1 fruit fly cellular context compared by ENCODE assay signal in the genomic region with DNA sequence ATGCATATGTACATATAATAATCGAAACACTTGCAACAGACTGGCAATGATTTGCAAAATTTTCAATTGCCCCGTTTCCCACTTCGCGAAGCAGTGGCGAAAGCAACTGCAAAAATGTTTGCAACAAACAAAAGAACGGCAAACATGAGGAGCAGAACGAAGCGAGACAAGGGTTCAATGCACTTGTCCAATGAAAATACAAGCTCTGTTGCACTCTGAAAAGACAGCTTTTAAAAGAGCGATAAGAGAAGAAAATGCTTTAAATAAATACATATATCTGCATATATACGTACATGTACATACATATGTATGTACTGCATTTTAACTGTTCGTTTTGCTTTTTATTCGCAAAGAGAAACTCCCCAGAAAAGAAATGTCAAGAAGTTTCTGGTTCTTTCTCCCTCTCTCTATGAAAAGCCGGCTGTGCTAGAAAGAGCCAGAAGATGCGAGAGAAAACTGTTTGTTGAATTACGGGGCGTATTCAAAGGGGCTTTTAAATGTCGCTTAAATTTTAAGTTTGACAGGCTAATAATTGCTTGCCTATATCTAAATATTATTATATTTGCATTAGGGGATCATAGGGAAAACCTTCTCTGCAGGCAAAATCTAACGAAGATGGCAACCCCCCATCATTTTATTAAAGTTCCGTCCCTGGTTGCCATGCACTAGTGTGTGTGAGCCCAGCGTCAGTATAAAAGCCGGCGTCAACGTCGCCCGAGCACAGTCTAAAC.
TF ChIP-seq lines count a peak whose summit lies in the region.

Gene Hsp27 (plus strand): TSS at position 719 of the 731 bp plus-strand sequence.

TF ChIP-seq in whole organism, embryonic, 481 proteins besides CTCF, POLR2A, EP300 and RAD21 (continued from another document and continues in another):
- peak; percentile 92 for TF ChIP-seq CG12769 (tag; optimal IDR thresholded peaks at IDR 0.05; lab: Kevin White, UChicago)
- TF ChIP-seq ro (GFP tag; IDR thresholded peaks at IDR 0.05; lab: Robert Waterston, UW) = peak; percentile 96
- TF ChIP-seq rib (GFP tag; IDR thresholded peaks at IDR 0.05; lab: Robert Waterston, UW) = peak; percentile 96
- TF ChIP-seq CG1603 (tag; optimal IDR thresholded peaks at IDR 0.05; lab: Kevin White, UChicago) = peak; percentile 96
- peak; percentile 97 for TF ChIP-seq cwo (GFP tag; optimal IDR thresholded peaks at IDR 0.05; lab: Kevin White, UChicago)
- no peak for TF ChIP-seq HLHmδ (GFP tag; optimal IDR thresholded peaks at IDR 0.05; lab: Kevin White, UChicago)
- TF ChIP-seq CG3281 (GFP tag; optimal IDR thresholded peaks at IDR 0.05; lab: Kevin White, UChicago) = peak; percentile 97
- peak; percentile 98 for TF ChIP-seq Aef1 (GFP tag; IDR thresholded peaks at IDR 0.05; lab: Robert Waterston, UW)
- peak; percentile 96 for TF ChIP-seq MBD-R2 (GFP tag; IDR thresholded peaks at IDR 0.05; lab: Robert Waterston, UW)
- peak; percentile 99 for TF ChIP-seq Rx (GFP tag; IDR thresholded peaks at IDR 0.05; lab: Robert Waterston, UW)
- peak; percentile 74 for TF ChIP-seq Atf3 (GFP tag; optimal IDR thresholded peaks at IDR 0.05; lab: Kevin White, UChicago)
- peak; percentile 62 for TF ChIP-seq dm (GFP tag; optimal IDR thresholded peaks at IDR 0.05; lab: Kevin White, UChicago)
- peak; percentile 79 for TF ChIP-seq CG15696 (tag; optimal IDR thresholded peaks at IDR 0.05; lab: Kevin White, UChicago)
- TF ChIP-seq Poxn (GFP tag; IDR thresholded peaks at IDR 0.05; lab: Robert Waterston, UW) = peak; percentile 84
- TF ChIP-seq CG9876 (GFP tag; optimal IDR thresholded peaks at IDR 0.05; lab: Kevin White, UChicago) = peak; percentile 55
- peak; percentile 32 for TF ChIP-seq Dp (GFP tag; optimal IDR thresholded peaks at IDR 0.05; lab: Kevin White, UChicago)
- peak; percentile 48; the same call in 2 of the 3 replicates for TF ChIP-seq knrl (GFP tag; IDR thresholded peaks at IDR 0.05; lab: Robert Waterston, UW; ENCODE audit: partially characterized antibody)
- no peak for TF ChIP-seq hbn (GFP tag; IDR thresholded peaks at IDR 0.05; lab: Robert Waterston, UW; ENCODE audit: partially characterized antibody)
- TF ChIP-seq fd64A (GFP tag; optimal IDR thresholded peaks at IDR 0.05; lab: Kevin White, UChicago) = peak; percentile 96
- TF ChIP-seq sima (GFP tag; optimal IDR thresholded peaks at IDR 0.05; lab: Kevin White, UChicago) = peak; percentile 68
- peak; percentile 33; the same call in 1 of the 2 replicates for TF ChIP-seq CG42726 (GFP tag; IDR thresholded peaks at IDR 0.05; lab: Robert Waterston, UW; ENCODE audit: partially characterized antibody)
- TF ChIP-seq CG34422 (GFP tag; IDR thresholded peaks at IDR 0.05; lab: Robert Waterston, UW) = peak; percentile 99
- TF ChIP-seq CG15601 (tag; optimal IDR thresholded peaks at IDR 0.05; lab: Kevin White, UChicago) = peak; percentile 96
- TF ChIP-seq so (GFP tag; IDR thresholded peaks at IDR 0.05; lab: Robert Waterston, UW) = peak; percentile 96
- peak; percentile 98 for TF ChIP-seq Hr3 (GFP tag; optimal IDR thresholded peaks at IDR 0.05; lab: Kevin White, UChicago)
- peak; percentile 98 for TF ChIP-seq CG10209 (GFP tag; optimal IDR thresholded peaks at IDR 0.05; lab: Kevin White, UChicago)
- peak; percentile 97 for TF ChIP-seq danr (GFP tag; IDR thresholded peaks at IDR 0.05; lab: Robert Waterston, UW)
- peak; percentile 74 for TF ChIP-seq CG33557 (GFP tag; optimal IDR thresholded peaks at IDR 0.05; lab: Kevin White, UChicago)
- peak; percentile 93 for TF ChIP-seq CrebB (tag; optimal IDR thresholded peaks at IDR 0.05; lab: Kevin White, UChicago)
- peak; percentile 99 for TF ChIP-seq HLH3B (GFP tag; IDR thresholded peaks at IDR 0.05; lab: Robert Waterston, UW)
- TF ChIP-seq CG13624 (GFP tag; optimal IDR thresholded peaks at IDR 0.05; lab: Kevin White, UChicago) = peak; percentile 96
- peak; percentile 94 for TF ChIP-seq CG10267 (tag; optimal IDR thresholded peaks at IDR 0.05; lab: Kevin White, UChicago)
- peak; percentile 97 for TF ChIP-seq tio (GFP tag; optimal IDR thresholded peaks at IDR 0.05; lab: Kevin White, UChicago)
- no peak for TF ChIP-seq kni (GFP tag; optimal IDR thresholded peaks at IDR 0.05; lab: Kevin White, UChicago)
- peak; percentile 96 for TF ChIP-seq tap (tag; optimal IDR thresholded peaks at IDR 0.05; lab: Kevin White, UChicago)
- peak; percentile 99 for TF ChIP-seq H15 (GFP tag; IDR thresholded peaks at IDR 0.05; lab: Robert Waterston, UW)
- TF ChIP-seq fd96Cb (tag; optimal IDR thresholded peaks at IDR 0.05; lab: Kevin White, UChicago) = peak; percentile 99
- TF ChIP-seq HLH54F (GFP tag; optimal IDR thresholded peaks at IDR 0.05; lab: Kevin White, UChicago) = peak; percentile 86
- peak; percentile 93 for TF ChIP-seq CG11696 (GFP tag; IDR thresholded peaks at IDR 0.05; lab: Robert Waterston, UW)
- peak; percentile 94 for TF ChIP-seq MTF-1 (GFP tag; optimal IDR thresholded peaks at IDR 0.05; lab: Kevin White, UChicago; ENCODE audit: borderline replicate concordance)
- peak; percentile 49 for TF ChIP-seq da (GFP tag; optimal IDR thresholded peaks at IDR 0.05; lab: Kevin White, UChicago)
- TF ChIP-seq nmo (GFP tag; optimal IDR thresholded peaks at IDR 0.05; lab: Kevin White, UChicago) = peak; percentile 99
- peak; percentile 91 to 97 for TF ChIP-seq Hr51 (GFP tag; optimal IDR thresholded peaks at IDR 0.05; lab: Kevin White, UChicago)
- TF ChIP-seq CG11504 (tag; optimal IDR thresholded peaks at IDR 0.05; lab: Kevin White, UChicago) = peak; percentile 97
- TF ChIP-seq dpn (GFP tag; optimal IDR thresholded peaks at IDR 0.05; lab: Kevin White, UChicago) = peak; percentile 96 to 98
- TF ChIP-seq HHEX (GFP tag; optimal IDR thresholded peaks at IDR 0.05; lab: Kevin White, UChicago) = peak; percentile 97
- TF ChIP-seq B-H1 (GFP tag; IDR thresholded peaks at IDR 0.05; lab: Robert Waterston, UW) = peak; percentile 98
- TF ChIP-seq Stat92E (GFP tag; optimal IDR thresholded peaks at IDR 0.05; lab: Kevin White, UChicago) = peak in 1 of 3 experiments; percentile 94
- TF ChIP-seq sens-2 (GFP tag; IDR thresholded peaks at IDR 0.05; lab: Robert Waterston, UW) = peak; percentile 97
- TF ChIP-seq gem (tag; optimal IDR thresholded peaks at IDR 0.05; lab: Kevin White, UChicago) = peak; percentile 99
- peak; percentile 90 for TF ChIP-seq sd (tag; optimal IDR thresholded peaks at IDR 0.05; lab: Kevin White, UChicago)
- TF ChIP-seq bowl (GFP tag; IDR thresholded peaks at IDR 0.05; lab: Robert Waterston, UW) = peak; percentile 92
- peak; percentile 96 for TF ChIP-seq klu (GFP tag; IDR thresholded peaks at IDR 0.05; lab: Robert Waterston, UW)
- peak; percentile 97 for TF ChIP-seq CG32767 (GFP tag; IDR thresholded peaks at IDR 0.05; lab: Robert Waterston, UW)
- peak; percentile 84 for TF ChIP-seq pho (GFP tag; optimal IDR thresholded peaks at IDR 0.05; lab: Kevin White, UChicago)
- TF ChIP-seq dysf (GFP tag; IDR thresholded peaks at IDR 0.05; lab: Robert Waterston, UW) = peak; percentile 99
- peak; percentile 99 for TF ChIP-seq Gug (GFP tag; IDR thresholded peaks at IDR 0.05; lab: Robert Waterston, UW)
- peak; percentile 78 for TF ChIP-seq ash1 (GFP tag; optimal IDR thresholded peaks at IDR 0.05; lab: Kevin White, UChicago)
- peak; percentile 98 for TF ChIP-seq Max (GFP tag; optimal IDR thresholded peaks at IDR 0.05; lab: Kevin White, UChicago)
- TF ChIP-seq CG7928 (GFP tag; optimal IDR thresholded peaks at IDR 0.05; lab: Kevin White, UChicago) = peak; percentile 82
- TF ChIP-seq btn (GFP tag; optimal IDR thresholded peaks at IDR 0.05; lab: Kevin White, UChicago) = peak; percentile 94
- TF ChIP-seq Ada2b (GFP tag; IDR thresholded peaks at IDR 0.05; lab: Robert Waterston, UW) = peak; percentile 99
- TF ChIP-seq jumu (GFP tag; optimal IDR thresholded peaks at IDR 0.05; lab: Kevin White, UChicago) = peak; percentile 96
- TF ChIP-seq shn (GFP tag; optimal IDR thresholded peaks at IDR 0.05; lab: Kevin White, UChicago) = peak; percentile 74
- TF ChIP-seq CG4617 (GFP tag; optimal IDR thresholded peaks at IDR 0.05; lab: Kevin White, UChicago; ENCODE audit: borderline replicate concordance) = peak; percentile 96
- TF ChIP-seq ci (GFP tag; IDR thresholded peaks at IDR 0.05; lab: Robert Waterston, UW) = peak; percentile 99
- peak; percentile 98 for TF ChIP-seq CG4730 (GFP tag; IDR thresholded peaks at IDR 0.05; lab: Robert Waterston, UW)
- peak; percentile 97 for TF ChIP-seq HmgZ (tag; optimal IDR thresholded peaks at IDR 0.05; lab: Kevin White, UChicago)
- peak; percentile 96 for TF ChIP-seq nerfin-1 (tag; optimal IDR thresholded peaks at IDR 0.05; lab: Kevin White, UChicago)
- TF ChIP-seq pnt (GFP tag; optimal IDR thresholded peaks at IDR 0.05; lab: Kevin White, UChicago) = peak; percentile 96
- TF ChIP-seq CG9727 (GFP tag; optimal IDR thresholded peaks at IDR 0.05; lab: Kevin White, UChicago) = peak; percentile 96
- peak; percentile 94 for TF ChIP-seq pum (GFP tag; optimal IDR thresholded peaks at IDR 0.05; lab: Kevin White, UChicago)
- TF ChIP-seq CG31365 (tag; optimal IDR thresholded peaks at IDR 0.05; lab: Kevin White, UChicago) = peak; percentile 89
- peak; percentile 97 for TF ChIP-seq CG2120 (GFP tag; optimal IDR thresholded peaks at IDR 0.05; lab: Kevin White, UChicago)
- TF ChIP-seq CG15479 (GFP tag; optimal IDR thresholded peaks at IDR 0.05; lab: Kevin White, UChicago) = no peak
- TF ChIP-seq CG12104 (GFP tag; optimal IDR thresholded peaks at IDR 0.05; lab: Kevin White, UChicago) = peak; percentile 92
- TF ChIP-seq CG12219 (GFP tag; optimal IDR thresholded peaks at IDR 0.05; lab: Kevin White, UChicago) = peak; percentile 94
- peak; percentile 88 for TF ChIP-seq CG9609 (GFP tag; optimal IDR thresholded peaks at IDR 0.05; lab: Kevin White, UChicago)
- TF ChIP-seq NC2α (GFP tag; optimal IDR thresholded peaks at IDR 0.05; lab: Kevin White, UChicago) = peak; percentile 65
- TF ChIP-seq bbx (GFP tag; IDR thresholded peaks at IDR 0.05; lab: Robert Waterston, UW; ENCODE audit: partially characterized antibody) = peak; percentile 22; the same call in 1 of the 2 replicates
- TF ChIP-seq CG15269 (tag; optimal IDR thresholded peaks at IDR 0.05; lab: Kevin White, UChicago) = peak; percentile 97
- TF ChIP-seq Taf1 (GFP tag; IDR thresholded peaks at IDR 0.05; lab: Robert Waterston, UW) = peak; percentile 97
- TF ChIP-seq CG7372 (GFP tag; IDR thresholded peaks at IDR 0.05; lab: Robert Waterston, UW) = peak; percentile 97
- TF ChIP-seq Dbx (GFP tag; IDR thresholded peaks at IDR 0.05; lab: Robert Waterston, UW) = peak; percentile 97
- TF ChIP-seq CG10959 (GFP tag; IDR thresholded peaks at IDR 0.05; lab: Robert Waterston, UW) = peak; percentile 95
- peak; percentile 99 for TF ChIP-seq CG17361 (GFP tag; IDR thresholded peaks at IDR 0.05; lab: Robert Waterston, UW)
- TF ChIP-seq Mes4 (GFP tag; optimal IDR thresholded peaks at IDR 0.05; lab: Kevin White, UChicago) = peak; percentile 68
- peak; percentile 80 for TF ChIP-seq CG3995 (GFP tag; optimal IDR thresholded peaks at IDR 0.05; lab: Kevin White, UChicago)
- peak; percentile 88 for TF ChIP-seq CG7786 (GFP tag; optimal IDR thresholded peaks at IDR 0.05; lab: Kevin White, UChicago)
- TF ChIP-seq Hr39 (optimal IDR thresholded peaks at IDR 0.05; lab: Kevin White, UChicago) = no peak
- TF ChIP-seq CG7357 (GFP tag; IDR thresholded peaks at IDR 0.05; lab: Robert Waterston, UW) = peak; percentile 96
- TF ChIP-seq Eip74EF (GFP tag; optimal IDR thresholded peaks at IDR 0.05; lab: Kevin White, UChicago) = peak in 1 of 2 experiments; percentile 97
- TF ChIP-seq Ptx1 (GFP tag; IDR thresholded peaks at IDR 0.05; lab: Robert Waterston, UW) = peak; percentile 99
- peak; percentile 82 for TF ChIP-seq Nf-YC (tag; optimal IDR thresholded peaks at IDR 0.05; lab: Kevin White, UChicago)
- peak; percentile 99 for TF ChIP-seq az2 (GFP tag; optimal IDR thresholded peaks at IDR 0.05; lab: Kevin White, UChicago)
- TF ChIP-seq mam (GFP tag; optimal IDR thresholded peaks at IDR 0.05; lab: Kevin White, UChicago) = peak; percentile 97
- peak; percentile 86 for TF ChIP-seq CG4360 (GFP tag; IDR thresholded peaks at IDR 0.05; lab: Robert Waterston, UW)
- peak; percentile 84 for TF ChIP-seq E2f2 (GFP tag; IDR thresholded peaks at IDR 0.05; lab: Robert Waterston, UW)
- TF ChIP-seq CG5953 (GFP tag; IDR thresholded peaks at IDR 0.05; lab: Robert Waterston, UW) = peak; percentile 97
- TF ChIP-seq Asciz (GFP tag; optimal IDR thresholded peaks at IDR 0.05; lab: Kevin White, UChicago) = peak; percentile 98
- TF ChIP-seq Hsf (GFP tag; optimal IDR thresholded peaks at IDR 0.05; lab: Kevin White, UChicago) = peak; percentile 97
- peak; percentile 8 for TF ChIP-seq BEAF-32 (GFP tag; optimal IDR thresholded peaks at IDR 0.05; lab: Kevin White, UChicago)
- TF ChIP-seq CG10431 (GFP tag; optimal IDR thresholded peaks at IDR 0.05; lab: Kevin White, UChicago) = peak; percentile 93
- peak; percentile 93 for TF ChIP-seq Jarid2 (GFP tag; optimal IDR thresholded peaks at IDR 0.05; lab: Kevin White, UChicago)
- TF ChIP-seq CG16779 (GFP tag; IDR thresholded peaks at IDR 0.05; lab: Robert Waterston, UW) = peak; percentile 97
- no peak for TF ChIP-seq Lpt (GFP tag; optimal IDR thresholded peaks at IDR 0.05; lab: Kevin White, UChicago)
- TF ChIP-seq pfk (GFP tag; optimal IDR thresholded peaks at IDR 0.05; lab: Kevin White, UChicago) = peak; percentile 24
- no peak for TF ChIP-seq eve (GFP tag; optimal IDR thresholded peaks at IDR 0.05; lab: Kevin White, UChicago)
- peak; percentile 89 for TF ChIP-seq CG8281 (tag; optimal IDR thresholded peaks at IDR 0.05; lab: Kevin White, UChicago)
- TF ChIP-seq Antp (GFP tag; optimal IDR thresholded peaks at IDR 0.05; lab: Kevin White, UChicago) = peak; percentile 93
- peak; percentile 96 to 99 for TF ChIP-seq Pdp1 (GFP tag; optimal IDR thresholded peaks at IDR 0.05; lab: Kevin White, UChicago)
- TF ChIP-seq CG4424 (GFP tag; optimal IDR thresholded peaks at IDR 0.05; lab: Kevin White, UChicago) = peak; percentile 99
- peak; percentile 87 for TF ChIP-seq disco-r (GFP tag; optimal IDR thresholded peaks at IDR 0.05; lab: Kevin White, UChicago)
- TF ChIP-seq CG6813 (GFP tag; optimal IDR thresholded peaks at IDR 0.05; lab: Kevin White, UChicago) = peak; percentile 97
- TF ChIP-seq chinmo (GFP tag; IDR thresholded peaks at IDR 0.05; lab: Robert Waterston, UW; ENCODE audit: partially characterized antibody) = no peak
- TF ChIP-seq Doc2 (GFP tag; IDR thresholded peaks at IDR 0.05; lab: Robert Waterston, UW) = peak; percentile 93
- no peak; the same call in 1 of the 2 replicates for TF ChIP-seq amos (GFP tag; IDR thresholded peaks at IDR 0.05; lab: Robert Waterston, UW; ENCODE audit: partially characterized antibody)
- TF ChIP-seq Deaf1 (tag; optimal IDR thresholded peaks at IDR 0.05; lab: Kevin White, UChicago) = peak; percentile 86
- peak; percentile 95 for TF ChIP-seq CG2202 (tag; optimal IDR thresholded peaks at IDR 0.05; lab: Kevin White, UChicago)
- TF ChIP-seq al (GFP tag; IDR thresholded peaks at IDR 0.05; lab: Robert Waterston, UW) = peak; percentile 98
- TF ChIP-seq Gsc (GFP tag; IDR thresholded peaks at IDR 0.05; lab: Robert Waterston, UW) = peak; percentile 97
